Fruit fly (Drosophila melanogaster): ENCODE results near the gene mtgo.

dm6 chr2L:16535071-16535581 is 9.7 kb upstream of the mtgo start:
- TF ChIP-seq ttk (optimal IDR thresholded peaks at IDR 0.05) (no peak), psq (optimal IDR thresholded peaks at IDR 0.05) (no peak), Myc (optimal IDR thresholded peaks at IDR 0.05) (no peak), h (optimal IDR thresholded peaks at IDR 0.05) (no peak), Sin3A (optimal IDR thresholded peaks at IDR 0.05) (no peak)
